Fruit fly (Drosophila melanogaster) whole organism, prepupa: ENCODE results near the gene Atac2.
A peak's percentile ranks its signal among the peaks of the same experiment; 100 is the strongest.

Experiments
- CG10631 ChIP-seq: fragments of 200-800 bp; sonication (Bioruptor generic); optimal IDR thresholded peaks from 2 replicates; lab custom pipeline; 2016; ENCODE audit warnings: missing biosample characterization, missing genetic modification characterization
- CG10669 ChIP-seq: fragments of 200-800 bp; sonication (Bioruptor generic); optimal IDR thresholded peaks from 3 replicates; lab custom pipeline; 2018; ENCODE audit warnings: missing biosample characterization, mild to moderate bottlenecking, missing genetic modification characterization, moderate library complexity
- CG11294 ChIP-seq: fragments of 200-800 bp; sonication (Bioruptor generic); IDR thresholded peaks from 2 replicates; pipeline ENCODE4 v1.3.6; 2022; ENCODE audit warnings: missing biosample characterization, missing genetic modification characterization
- CG11762 ChIP-seq: fragments of 200-800 bp; sonication (Bioruptor generic); optimal IDR thresholded peaks from 3 replicates; lab custom pipeline; 2016; ENCODE audit warnings: missing biosample characterization, missing genetic modification characterization; ENCODE audit not compliant: insufficient read depth
- CG11902 ChIP-seq: fragments of 200-800 bp; sonication (Bioruptor generic); optimal IDR thresholded peaks from 3 replicates; lab custom pipeline; 2016; ENCODE audit warnings: missing biosample characterization, missing genetic modification characterization
- CG15336 ChIP-seq: fragments of 200-800 bp; sonication (Bioruptor generic); IDR thresholded peaks from 2 replicates; pipeline ENCODE4 v1.3.6; 2022; ENCODE audit warnings: missing biosample characterization, missing genetic modification characterization
- CG1621 ChIP-seq: fragments of 200-800 bp; sonication (Bioruptor generic); optimal IDR thresholded peaks from 3 replicates; lab custom pipeline; 2018; ENCODE audit warnings: missing biosample characterization, mild to moderate bottlenecking, missing genetic modification characterization
- CG3032 ChIP-seq: fragments of 200-800 bp; optimal IDR thresholded peaks from 2 replicates; lab custom pipeline; 2019; ENCODE audit warnings: missing biosample characterization, mild to moderate bottlenecking, missing genetic modification characterization, moderate library complexity
- CG31627 ChIP-seq: fragments of 200-800 bp; sonication (Bioruptor generic); optimal IDR thresholded peaks from 3 replicates; lab custom pipeline; 2016; ENCODE audit warnings: missing biosample characterization, missing genetic modification characterization
- CG32006 ChIP-seq: fragments of 200-800 bp; sonication (Bioruptor generic); optimal IDR thresholded peaks from 3 replicates; lab custom pipeline; 2017; ENCODE audit warnings: missing biosample characterization, mild to moderate bottlenecking, missing genetic modification characterization
- CG4318 ChIP-seq: fragments of 200-800 bp; sonication (Bioruptor generic); optimal IDR thresholded peaks from 3 replicates; lab custom pipeline; 2017; ENCODE audit warnings: missing biosample characterization, mild to moderate bottlenecking, missing genetic modification characterization
- CG6163 ChIP-seq: fragments of 200-800 bp; sonication (Bioruptor generic); IDR thresholded peaks from 3 replicates; pipeline ENCODE4 v1.3.6; 2022; ENCODE audit warnings: missing biosample characterization, missing genetic modification characterization
- CG6792 ChIP-seq: fragments of 200-800 bp; sonication (Bioruptor generic); optimal IDR thresholded peaks from 3 replicates; lab custom pipeline; 2016; ENCODE audit warnings: missing biosample characterization, missing genetic modification characterization
- CG6808 ChIP-seq: fragments of 200-800 bp; sonication (Bioruptor generic); optimal IDR thresholded peaks from 3 replicates; lab custom pipeline; 2017; ENCODE audit warnings: missing biosample characterization, missing genetic modification characterization, mild to moderate bottlenecking, moderate library complexity, missing genetic modification reagents
- CG6854 ChIP-seq: fragments of 200-800 bp; sonication (Bioruptor generic); optimal IDR thresholded peaks from 2 replicates; lab custom pipeline; 2017; ENCODE audit warnings: missing biosample characterization, mild to moderate bottlenecking, missing genetic modification characterization
- CG7368 ChIP-seq: fragments of 200-800 bp; sonication (Bioruptor generic); optimal IDR thresholded peaks from 3 replicates; lab custom pipeline; 2016; ENCODE audit warnings: missing biosample characterization, missing genetic modification characterization
- CG8632 ChIP-seq: fragments of 200-800 bp; sonication (Bioruptor generic); optimal IDR thresholded peaks from 3 replicates; lab custom pipeline; 2016; ENCODE audit warnings: missing biosample characterization, missing genetic modification characterization
- CG9139 ChIP-seq: fragments of 200-800 bp; sonication (Bioruptor generic); optimal IDR thresholded peaks from 3 replicates; lab custom pipeline; 2017; ENCODE audit warnings: missing biosample characterization, mild to moderate bottlenecking, missing genetic modification characterization
- Eip75B ChIP-seq: fragments of 200-800 bp; sonication (Bioruptor generic); optimal IDR thresholded peaks from 3 replicates; lab custom pipeline; 2016; ENCODE audit warnings: missing biosample characterization, missing genetic modification characterization
- Eip78C ChIP-seq: fragments of 200-800 bp; sonication (Bioruptor generic); peaks from one replicate; lab custom pipeline; 2016; ENCODE audit warnings: missing biosample characterization, missing genetic modification characterization
- Eip93F ChIP-seq: fragments of 200-800 bp; sonication (Bioruptor generic); optimal IDR thresholded peaks from 2 replicates; lab custom pipeline; 2016; ENCODE audit warnings: missing biosample characterization, mild to moderate bottlenecking, missing genetic modification characterization
- Ets21C ChIP-seq: fragments of 200-800 bp; sonication (Bioruptor generic); optimal IDR thresholded peaks from 3 replicates; lab custom pipeline; 2016; ENCODE audit warnings: missing biosample characterization, missing genetic modification characterization
- Ets96B ChIP-seq: fragments of 200-800 bp; optimal IDR thresholded peaks from 2 replicates; lab custom pipeline; 2019; ENCODE audit warnings: missing biosample characterization, mild to moderate bottlenecking, missing genetic modification characterization, moderate library complexity
- Gug ChIP-seq: fragments of 200-800 bp; sonication (Bioruptor generic); IDR thresholded peaks from 2 replicates; pipeline ENCODE4 v1.3.6; 2022; ENCODE audit warnings: missing biosample characterization, missing genetic modification characterization
- Hr4 ChIP-seq: fragments of 200-800 bp; sonication (Bioruptor generic); optimal IDR thresholded peaks from 3 replicates; lab custom pipeline; 2016; ENCODE audit warnings: missing biosample characterization, missing genetic modification characterization
- Lpt ChIP-seq: fragments of 200-800 bp; sonication (Bioruptor generic); optimal IDR thresholded peaks from 3 replicates; lab custom pipeline; 2016; ENCODE audit warnings: missing biosample characterization, missing genetic modification characterization
- Met ChIP-seq: fragments of 200-800 bp; sonication (Bioruptor generic); optimal IDR thresholded peaks from 3 replicates; lab custom pipeline; 2016; ENCODE audit warnings: missing biosample characterization, missing genetic modification characterization
- OdsH ChIP-seq: fragments of 200-800 bp; sonication (Bioruptor generic); optimal IDR thresholded peaks from 3 replicates; lab custom pipeline; 2016; ENCODE audit warnings: missing biosample characterization, missing genetic modification characterization
- Sox14 ChIP-seq: fragments of 200-800 bp; sonication (Bioruptor generic); optimal IDR thresholded peaks from 3 replicates; lab custom pipeline; 2016; ENCODE audit warnings: missing biosample characterization, missing genetic modification characterization
- Sox15 ChIP-seq: fragments of 200-800 bp; sonication (Bioruptor generic); optimal IDR thresholded peaks from 3 replicates; lab custom pipeline; 2016; ENCODE audit warnings: missing biosample characterization, missing genetic modification characterization
- achi ChIP-seq: fragments of 200-800 bp; sonication (Bioruptor generic); optimal IDR thresholded peaks from 3 replicates; lab custom pipeline; 2016; ENCODE audit warnings: missing biosample characterization, missing genetic modification characterization
- acj6 ChIP-seq: fragments of 200-800 bp; sonication (Bioruptor generic); optimal IDR thresholded peaks from 3 replicates; lab custom pipeline; 2016; ENCODE audit warnings: missing biosample characterization, missing genetic modification characterization
- cyc ChIP-seq: fragments of 200-800 bp; sonication (Bioruptor generic); optimal IDR thresholded peaks from 3 replicates; lab custom pipeline; 2016; ENCODE audit warnings: missing biosample characterization, missing genetic modification characterization
- dac ChIP-seq: fragments of 200-800 bp; sonication (Bioruptor generic); optimal IDR thresholded peaks from 2 replicates; lab custom pipeline; 2017; ENCODE audit warnings: missing biosample characterization, mild to moderate bottlenecking, missing genetic modification characterization
- esn ChIP-seq: fragments of 200-800 bp; sonication (Bioruptor generic); optimal IDR thresholded peaks from 2 replicates; lab custom pipeline; 2016; ENCODE audit warnings: missing biosample characterization, mild to moderate bottlenecking, missing genetic modification characterization, moderate library complexity
- fd59A ChIP-seq: fragments of 200-800 bp; sonication (Bioruptor generic); optimal IDR thresholded peaks from 2 replicates; lab custom pipeline; 2017; ENCODE audit warnings: missing biosample characterization, mild to moderate bottlenecking, missing genetic modification characterization, missing genetic modification reagents
- fd85E ChIP-seq: fragments of 200-800 bp; sonication (Bioruptor generic); optimal IDR thresholded peaks from 3 replicates; lab custom pipeline; 2016; ENCODE audit warnings: missing biosample characterization, missing genetic modification characterization
- fkh ChIP-seq: fragments of 200-800 bp; sonication (Bioruptor generic); optimal IDR thresholded peaks from 3 replicates; lab custom pipeline; 2017; ENCODE audit warnings: missing biosample characterization, mild to moderate bottlenecking, missing genetic modification characterization, moderate library complexity
- lz ChIP-seq: fragments of 200-800 bp; sonication (Bioruptor generic); optimal IDR thresholded peaks from 3 replicates; lab custom pipeline; 2016; ENCODE audit warnings: missing biosample characterization, missing genetic modification characterization
- net ChIP-seq: fragments of 200-800 bp; sonication (Bioruptor generic); optimal IDR thresholded peaks from 3 replicates; lab custom pipeline; 2016; ENCODE audit warnings: missing biosample characterization, missing genetic modification characterization
- salr ChIP-seq, 2 experiments: fragments of 200-800 bp; sonication (Bioruptor generic); optimal IDR thresholded peaks; 3 replicates each; lab custom pipeline; 2016 to 2018; ENCODE audit warnings: missing biosample characterization in 2 of 2, missing genetic modification characterization in 2 of 2, mild to moderate bottlenecking in 1 of 2
- spab ChIP-seq: fragments of 200-800 bp; sonication (Bioruptor generic); optimal IDR thresholded peaks from 2 replicates; lab custom pipeline; 2017; ENCODE audit warnings: missing biosample characterization, mild to moderate bottlenecking, missing genetic modification characterization, missing genetic modification reagents
- ss ChIP-seq, 2 experiments: fragments of 200-800 bp; sonication (Bioruptor generic); optimal IDR thresholded peaks; 2 replicates in 1 of 2; 3 replicates in 1 of 2; lab custom pipeline; 2017 to 2018; ENCODE audit warnings: mild to moderate bottlenecking in 2 of 2, missing biosample characterization in 2 of 2, missing genetic modification characterization in 2 of 2, moderate library complexity in 1 of 2
- svp ChIP-seq: fragments of 200-800 bp; sonication (Bioruptor generic); peaks from one replicate; lab custom pipeline; 2016; ENCODE audit warnings: missing biosample characterization, missing genetic modification characterization
- vri ChIP-seq: fragments of 200-800 bp; sonication (Bioruptor generic); optimal IDR thresholded peaks from 3 replicates; lab custom pipeline; 2016; ENCODE audit warnings: missing biosample characterization, mild to moderate bottlenecking, missing genetic modification characterization

Atac2 gene

DNA sequence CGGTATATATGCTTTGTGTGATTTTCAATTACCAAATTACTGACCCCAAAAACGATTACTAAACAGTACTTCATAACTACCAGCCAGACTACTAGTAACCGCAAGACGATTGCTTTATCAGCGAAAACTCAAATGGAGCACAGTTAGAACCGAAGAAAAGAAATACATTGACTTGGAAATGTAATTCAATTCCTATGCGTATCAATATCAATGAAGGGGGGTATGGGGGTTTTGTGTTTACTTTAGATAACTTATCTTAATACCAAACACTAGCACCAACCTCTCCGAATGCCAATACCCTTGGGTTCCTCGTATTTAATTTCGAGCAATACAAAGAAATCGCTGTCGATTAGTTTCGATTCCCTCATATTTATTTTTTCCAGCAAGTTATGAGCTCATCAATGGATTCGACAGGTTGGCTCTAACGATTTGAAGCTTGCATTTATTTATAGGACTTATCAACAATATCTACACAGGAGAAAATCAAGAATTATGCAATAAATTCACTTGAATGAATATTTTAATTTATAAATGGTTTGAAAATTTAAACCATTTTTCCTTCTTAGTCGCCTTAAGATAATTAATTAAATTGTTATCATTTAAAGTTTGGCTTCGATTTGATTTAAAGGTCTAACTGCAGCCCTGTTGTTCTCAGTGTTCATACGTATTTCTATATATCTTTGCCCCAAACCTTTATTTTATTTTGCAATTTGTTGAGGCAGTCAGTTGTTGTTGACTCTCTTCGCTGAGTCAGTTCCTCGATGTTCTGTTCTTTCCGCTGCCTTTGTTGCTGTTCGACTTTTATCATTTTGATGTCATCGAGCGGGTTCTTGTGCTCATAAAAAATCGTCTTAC is 9.5 kb upstream of the Atac2 start (continued):
- peak; percentile 80 for TF ChIP-seq achi (GFP tag; lab: Kevin White, UChicago)
- TF ChIP-seq Sox14 (GFP tag; lab: Kevin White, UChicago), result peak; percentile 87
- TF ChIP-seq CG31627 (GFP tag; lab: Kevin White, UChicago), result peak; percentile 85
- TF ChIP-seq salr (GFP tag; optimal IDR thresholded peaks at IDR 0.05; lab: Kevin White, UChicago), result peak; percentile 1 to 63
- no peak for TF ChIP-seq CG4318
- peak; percentile 76 for TF ChIP-seq Sox15 (GFP tag; lab: Kevin White, UChicago)
- peak; percentile 78 for TF ChIP-seq acj6 (GFP tag; lab: Kevin White, UChicago)
- peak; percentile 32 for TF ChIP-seq Hr4 (GFP tag; lab: Kevin White, UChicago)
- peak; percentile 66 for TF ChIP-seq fd59A
- peak; percentile 78 for TF ChIP-seq CG7368
- TF ChIP-seq CG9139, result peak; percentile 36
- TF ChIP-seq CG15336 (GFP tag; lab: Robert Waterston, UW), result peak; percentile 49; the same call in 1 of the 2 replicates
- TF ChIP-seq CG8632 (GFP tag; lab: Kevin White, UChicago), result peak; percentile 76
- TF ChIP-seq esn (GFP tag; lab: Kevin White, UChicago), result peak; percentile 92
- TF ChIP-seq lz, result peak; percentile 75
- TF ChIP-seq Eip75B (GFP tag; lab: Kevin White, UChicago), result peak; percentile 68
- peak; percentile 80 for TF ChIP-seq CG11902 (GFP tag; lab: Kevin White, UChicago)
- peak; percentile 72 for TF ChIP-seq CG6808
- TF ChIP-seq CG6854 (GFP tag; lab: Kevin White, UChicago), result peak; percentile 66
- TF ChIP-seq CG32006, result peak; percentile 56
- TF ChIP-seq CG10631 (GFP tag; lab: Kevin White, UChicago), result peak; percentile 73
- TF ChIP-seq CG10669 (GFP tag; lab: Kevin White, UChicago), result peak; percentile 84
- TF ChIP-seq OdsH, result peak; percentile 84
- TF ChIP-seq spab (GFP tag; lab: Kevin White, UChicago), result peak; percentile 75
- TF ChIP-seq dac, result no peak
- TF ChIP-seq Gug (GFP tag; lab: Robert Waterston, UW), result peak; percentile 39
- TF ChIP-seq ss (GFP tag; optimal IDR thresholded peaks at IDR 0.05; lab: Kevin White, UChicago), result peak; percentile 40 to 56
- peak; percentile 78 for TF ChIP-seq CG6792 (GFP tag; lab: Kevin White, UChicago)
- peak; percentile 77 for TF ChIP-seq CG6163 (GFP tag; lab: Robert Waterston, UW)
- peak; percentile 53 for TF ChIP-seq fd85E (GFP tag; lab: Kevin White, UChicago)
- peak; percentile 86 for TF ChIP-seq cyc

DNA sequence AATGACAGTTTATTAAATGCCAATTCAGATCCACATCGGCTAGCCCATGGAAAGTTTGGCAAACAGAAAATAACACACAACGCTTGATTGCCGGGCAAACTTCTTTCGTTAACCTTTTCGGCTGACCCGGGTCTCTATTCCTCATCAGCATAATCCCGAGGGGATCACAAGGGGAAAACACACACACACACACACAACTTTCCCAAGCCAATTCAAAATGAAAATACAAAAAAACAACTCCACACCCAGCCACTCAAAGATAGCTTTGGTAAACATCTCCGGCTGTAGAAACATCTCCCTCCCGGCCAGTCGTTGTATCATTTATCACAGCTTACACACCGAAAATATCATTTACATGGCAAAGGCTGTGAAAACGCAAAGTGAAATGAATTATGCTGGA is 8.1 kb upstream of the Atac2 start:
- TF ChIP-seq fkh (peak; percentile 1), fd85E (GFP tag; lab: Kevin White, UChicago) (no peak)
- TF ChIP-seq, all 60 proteins: peak for 1

DNA sequence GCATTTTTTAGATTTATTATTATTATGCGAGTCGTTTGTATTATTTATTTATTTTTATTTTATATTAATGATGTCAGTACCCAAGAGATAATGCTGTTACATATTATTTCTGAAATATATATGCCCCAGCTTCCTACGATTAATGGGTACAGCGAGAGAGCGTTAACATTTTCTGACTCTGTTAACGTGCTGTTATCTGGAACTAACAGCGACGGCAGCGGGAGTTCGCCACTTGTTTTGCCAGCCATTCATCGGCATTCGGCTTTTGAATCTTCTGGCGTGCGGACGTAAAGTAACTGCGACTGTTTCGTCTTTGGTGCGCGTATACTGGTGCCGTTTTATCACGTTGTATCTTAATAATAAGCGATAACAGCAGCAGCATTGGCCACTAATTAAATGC is 5.0 kb upstream of the Atac2 start, which contains the start of gene MESR3:
Gene MESR3 (plus strand): TSS at position 254 of the 400 bp plus-strand sequence.
- TF ChIP-seq CG3032 (tag; lab: Kevin White, UChicago) (peak; percentile 79), Ets96B (tag; lab: Kevin White, UChicago) (peak; percentile 76), vri (GFP tag; lab: Kevin White, UChicago) (no peak), Eip93F (GFP tag; lab: Kevin White, UChicago) (peak; percentile 57), CG11902 (GFP tag; lab: Kevin White, UChicago) (no peak), fd85E (GFP tag; lab: Kevin White, UChicago) (peak; percentile 64), cyc (peak; percentile 32), Hr4 (GFP tag; lab: Kevin White, UChicago) (no peak), CG9139 (no peak), CG15336 (GFP tag; lab: Robert Waterston, UW) (0 out of 2 replicates have a peak, but pooled peaks have one; percentile 42), fkh (peak; percentile 10), lz (peak; percentile 1), svp (GFP tag; lab: Kevin White, UChicago) (no peak), CG6808 (peak; percentile 63), CG32006 (no peak), CG11294 (GFP tag; lab: Robert Waterston, UW) (0 out of 2 replicates have a peak, but pooled peaks have one; percentile 22), acj6 (GFP tag; lab: Kevin White, UChicago) (no peak), spab (GFP tag; lab: Kevin White, UChicago) (peak; percentile 53), CG8632 (GFP tag; lab: Kevin White, UChicago) (peak; percentile 36), CG1621 (tag; lab: Kevin White, UChicago) (peak; percentile 44), net (peak; percentile 71), Eip78C (GFP tag; lab: Kevin White, UChicago) (peak; percentile 94), CG11762 (GFP tag; lab: Kevin White, UChicago) (peak; percentile 35), Lpt (GFP tag; lab: Kevin White, UChicago) (no peak), Sox14 (GFP tag; lab: Kevin White, UChicago) (no peak), Ets21C (GFP tag; lab: Kevin White, UChicago) (no peak), Met (no peak)
